Worm (Caenorhabditis elegans) whole organism, midembryonic: Measurements from ENCODE around the gene cest-8.

ENCODE experiments used
- T22C8.4 ChIP-seq: fragments of 200-800 bp; sonication (Bioruptor generic); IDR thresholded peaks from 2 replicates; pipeline ENCODE4 v1.3.6; 2022; ENCODE audit warnings: missing genetic modification characterization, missing compliant biosample characterization
- cog-1 ChIP-seq: sonication (generic microtip); optimal IDR thresholded peaks from 2 replicates; lab custom pipeline; 2016; ENCODE audit warnings: missing genetic modification characterization, missing compliant biosample characterization
- flt-1 ChIP-seq: fragments of 200-800 bp; sonication (Bioruptor generic); IDR thresholded peaks from 2 replicates; pipeline ENCODE4 v1.3.6; 2022; ENCODE audit warnings: missing genetic modification characterization, missing compliant biosample characterization
- klf-2 ChIP-seq: fragments of 200-800 bp; sonication (Bioruptor generic); conservative IDR thresholded peaks from 2 replicates; pipeline ENCODE4 v1.3.6; 2022; ENCODE audit warnings: missing genetic modification reagents, missing genetic modification characterization, missing compliant biosample characterization
- med-1 ChIP-seq: sonication (generic microtip); optimal IDR thresholded peaks from 2 replicates; lab custom pipeline; 2017; ENCODE audit warnings: missing genetic modification characterization, mild to moderate bottlenecking, missing compliant biosample characterization, antibody characterized with exemption, missing genetic modification reagents; ENCODE audit not compliant: insufficient read depth
- ref-1 ChIP-seq: fragments of 200-800 bp; sonication (Bioruptor generic); conservative IDR thresholded peaks from 2 replicates; pipeline ENCODE4 v1.3.6; 2022; ENCODE audit warnings: missing genetic modification reagents, missing genetic modification characterization, missing compliant biosample characterization
- tab-1 ChIP-seq: fragments of 200-800 bp; sonication (Bioruptor generic); IDR thresholded peaks from 2 replicates; pipeline ENCODE4 v1.3.6; 2022; ENCODE audit warnings: missing genetic modification characterization, missing compliant biosample characterization
- ztf-23 ChIP-seq: fragments of 200-800 bp; sonication (Bioruptor generic); IDR thresholded peaks from 2 replicates; pipeline ENCODE4 v1.3.6; 2022; ENCODE audit warnings: missing genetic modification reagents, missing genetic modification characterization, missing compliant biosample characterization
- ztf-29 ChIP-seq: fragments of 200-800 bp; sonication (Bioruptor generic); IDR thresholded peaks from 2 replicates; pipeline ENCODE4 v1.3.6; 2022; ENCODE audit warnings: missing genetic modification reagents, missing genetic modification characterization, missing compliant biosample characterization

The cest-8 gene

ce11 chrX:12235388-12235787 lies 15.9 kb downstream of the cest-8 start, which contains the start of gene C23H4.6:
Gene C23H4.6, plus strand, starts transcription at chrX:12235606.
- TF ChIP-seq klf-2 (GFP tag; lab: Robert Waterston, UW) (no peak), ztf-29 (GFP tag; lab: Robert Waterston, UW) (no peak), cog-1 (no peak), T22C8.4 (GFP tag; lab: Robert Waterston, UW) (no peak)

DNA sequence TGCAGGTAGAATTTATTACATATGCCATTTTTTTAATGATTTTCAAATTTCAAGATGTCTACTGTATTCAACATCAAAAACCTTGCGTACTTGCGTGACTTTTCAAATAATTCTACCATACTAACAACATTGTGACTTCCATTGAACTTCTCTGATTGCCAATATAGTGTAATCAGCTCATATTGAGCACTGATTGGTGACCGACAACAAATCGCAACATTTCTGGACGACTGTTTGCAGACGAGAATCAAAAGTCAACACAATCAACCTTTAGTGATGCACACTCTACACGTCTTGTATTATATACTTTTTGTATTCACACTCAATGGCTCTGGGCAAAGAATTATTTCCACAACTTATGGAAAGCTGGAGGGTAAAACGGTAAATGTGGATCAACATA lies 22.0 kb downstream of the cest-8 start, which contains the start of gene cest-3:
TSS of gene cest-3 (plus strand) at position 190 of the 400 bp plus-strand sequence.
- TF ChIP-seq cog-1 (no peak), T22C8.4 (GFP tag; lab: Robert Waterston, UW) (no peak), ztf-29 (GFP tag; lab: Robert Waterston, UW) (no peak), flt-1 (no peak), klf-2 (GFP tag; lab: Robert Waterston, UW) (no peak), med-1 (GFP tag; lab: Kevin White, UChicago) (no peak), tab-1 (GFP tag; lab: Robert Waterston, UW) (no peak), ztf-23 (GFP tag; lab: Robert Waterston, UW) (no peak), ref-1 (GFP tag; lab: Robert Waterston, UW) (no peak)

DNA sequence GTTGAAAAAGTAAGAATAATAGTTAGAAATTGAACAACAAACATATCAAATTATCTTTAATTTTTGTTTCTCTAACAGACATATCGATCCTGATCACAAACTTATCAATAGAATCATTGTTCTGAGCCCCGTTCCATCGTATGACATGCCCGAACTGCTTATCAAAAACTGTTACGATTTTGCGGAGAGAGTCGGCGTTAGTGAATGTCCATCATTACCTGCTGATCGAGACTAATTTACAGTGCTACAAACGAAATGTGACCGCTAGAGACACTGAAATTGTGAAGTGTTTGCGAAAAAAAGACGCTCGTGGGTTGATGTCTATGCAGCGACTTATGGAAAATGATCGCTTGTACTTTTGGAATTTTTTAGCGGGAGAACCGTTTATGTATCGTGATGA lies 23.4 kb downstream of the cest-8 start:
- TF ChIP-seq cog-1: no peak
- no peak for TF ChIP-seq ref-1 (GFP tag; lab: Robert Waterston, UW)
- no peak for TF ChIP-seq T22C8.4 (GFP tag; lab: Robert Waterston, UW)
- TF ChIP-seq klf-2 (GFP tag; lab: Robert Waterston, UW): no peak
- TF ChIP-seq ztf-23 (GFP tag; lab: Robert Waterston, UW): no peak
- TF ChIP-seq ztf-29 (GFP tag; lab: Robert Waterston, UW): no peak
- TF ChIP-seq tab-1 (GFP tag; lab: Robert Waterston, UW): no peak
- TF ChIP-seq med-1 (GFP tag; lab: Kevin White, UChicago): no peak
- TF ChIP-seq flt-1: no peak

DNA sequence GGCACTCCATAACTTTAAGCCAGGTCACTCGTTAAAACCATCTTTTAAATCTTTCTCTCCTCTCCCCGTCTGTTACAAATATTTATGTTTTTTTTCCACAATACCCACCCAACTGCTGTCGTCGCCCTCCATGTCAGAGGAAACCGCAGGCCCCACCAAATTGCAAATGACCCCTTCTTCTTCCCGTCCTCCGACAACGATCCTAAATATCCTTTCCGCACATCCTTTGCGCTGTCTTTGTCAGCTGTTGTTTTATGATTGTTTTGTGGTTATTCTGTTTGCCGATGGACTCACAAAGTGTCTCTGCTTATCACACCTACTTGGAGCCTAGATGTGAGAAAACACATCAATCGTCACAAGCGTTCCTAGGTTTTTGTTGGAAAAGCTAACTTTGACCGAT lies 28.7 kb downstream of the cest-8 start:
- TF ChIP-seq flt-1 (no peak), ztf-23 (GFP tag; lab: Robert Waterston, UW) (no peak), ref-1 (GFP tag; lab: Robert Waterston, UW) (no peak), tab-1 (GFP tag; lab: Robert Waterston, UW) (no peak), T22C8.4 (GFP tag; lab: Robert Waterston, UW) (no peak), cog-1 (no peak), med-1 (GFP tag; lab: Kevin White, UChicago) (no peak), ztf-29 (GFP tag; lab: Robert Waterston, UW) (no peak)

DNA sequence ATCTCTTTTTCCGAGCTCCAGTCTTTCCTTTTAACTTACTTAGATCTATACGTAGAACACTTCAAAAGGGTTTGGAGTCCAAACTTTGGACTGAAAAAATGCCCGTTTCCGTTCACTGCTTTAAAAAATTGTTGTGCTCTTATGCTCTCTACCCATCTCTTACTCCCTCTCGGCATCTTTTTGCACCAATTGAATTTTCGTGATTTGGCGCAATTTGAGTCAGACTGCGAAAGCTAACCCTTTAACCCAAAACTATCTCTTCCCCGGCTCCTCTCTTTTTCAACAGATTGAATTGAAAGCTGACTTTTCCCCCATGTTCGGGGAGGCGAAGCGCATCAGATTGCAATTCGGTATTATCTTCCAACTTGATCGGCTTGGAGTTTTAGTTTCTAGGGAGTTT lies 32.7 kb downstream of the cest-8 start:
- no peak for TF ChIP-seq med-1 (GFP tag; lab: Kevin White, UChicago)
- TF ChIP-seq tab-1 (GFP tag; lab: Robert Waterston, UW): no peak
- TF ChIP-seq klf-2 (GFP tag; lab: Robert Waterston, UW): no peak
- TF ChIP-seq ztf-23 (GFP tag; lab: Robert Waterston, UW): no peak
- TF ChIP-seq ztf-29 (GFP tag; lab: Robert Waterston, UW): no peak
- no peak for TF ChIP-seq T22C8.4 (GFP tag; lab: Robert Waterston, UW)
- no peak for TF ChIP-seq flt-1
- TF ChIP-seq ref-1 (GFP tag; lab: Robert Waterston, UW): no peak
- TF ChIP-seq cog-1: no peak

- TF ChIP-seq T22C8.4 (GFP tag; lab: Robert Waterston, UW) (no peak), ztf-23 (GFP tag; lab: Robert Waterston, UW) (no peak), tab-1 (GFP tag; lab: Robert Waterston, UW) (no peak), flt-1 (no peak), ztf-29 (GFP tag; lab: Robert Waterston, UW) (no peak), med-1 (GFP tag; lab: Kevin White, UChicago) (no peak), cog-1 (no peak), klf-2 (GFP tag; lab: Robert Waterston, UW) (no peak)
Observed at ce11 chrX:12256594-12257048, 37.2 kb downstream of the cest-8 start, which contains the start of gene E01G6.2. Gene E01G6.2, plus strand, starts transcription at chrX:12256644.

DNA sequence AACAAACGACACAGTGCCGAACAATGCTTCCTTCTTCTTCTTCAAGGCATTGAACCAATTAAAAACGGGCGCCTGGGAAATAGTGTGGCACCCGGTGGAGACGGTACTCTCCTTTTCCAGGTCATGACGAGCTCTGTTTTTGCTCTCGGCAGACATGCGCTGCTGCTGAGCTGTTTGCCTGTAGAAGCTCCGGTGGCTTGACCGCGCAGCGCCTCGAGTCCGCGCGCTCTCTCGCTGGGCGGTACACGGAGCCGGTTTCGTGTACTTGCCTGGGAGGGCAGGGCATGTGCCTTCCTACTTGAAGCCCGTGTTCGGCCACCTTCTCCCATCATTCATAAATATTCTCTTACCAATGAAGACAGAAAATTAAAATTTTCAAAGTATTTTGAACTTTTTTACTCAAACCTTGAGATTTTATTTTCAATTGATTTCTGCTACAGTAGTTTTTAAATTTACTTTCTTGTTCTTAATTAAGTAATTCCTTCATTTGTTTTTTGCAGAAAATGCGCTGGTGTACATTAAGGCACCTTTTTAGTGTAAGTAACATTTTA lies 41.0 kb downstream of the cest-8 start, which contains the start of gene E01G6.1:
TSS of gene E01G6.1 (plus strand) at position 501 of the 551 bp plus-strand sequence.
- peak; percentile 8; the same call in 1 of the 2 replicates for TF ChIP-seq ztf-29 (GFP tag; lab: Robert Waterston, UW)
- no peak for TF ChIP-seq cog-1
- no peak for TF ChIP-seq flt-1
- no peak for TF ChIP-seq tab-1 (GFP tag; lab: Robert Waterston, UW)
- TF ChIP-seq med-1 (GFP tag; lab: Kevin White, UChicago): no peak
- no peak for TF ChIP-seq klf-2 (GFP tag; lab: Robert Waterston, UW)
- no peak for TF ChIP-seq T22C8.4 (GFP tag; lab: Robert Waterston, UW)
- no peak for TF ChIP-seq ref-1 (GFP tag; lab: Robert Waterston, UW)

ce11 chrX:12270841-12271240 lies 51.4 kb downstream of the cest-8 start, which contains the start of gene otpl-8:
Gene otpl-8, minus strand, starts transcription at chrX:12270941.
- TF ChIP-seq klf-2 (GFP tag; lab: Robert Waterston, UW) (no peak), ztf-23 (GFP tag; lab: Robert Waterston, UW) (no peak), ztf-29 (GFP tag; lab: Robert Waterston, UW) (no peak), tab-1 (GFP tag; lab: Robert Waterston, UW) (no peak), cog-1 (no peak), T22C8.4 (GFP tag; lab: Robert Waterston, UW) (no peak), med-1 (GFP tag; lab: Kevin White, UChicago) (no peak), flt-1 (no peak), ref-1 (GFP tag; lab: Robert Waterston, UW) (no peak)
